Worm (Caenorhabditis elegans) whole organism, late embryonic: ENCODE measurements around the gene srh-252.

Experiments used
- ceh-31 ChIP-seq: sonication (generic microtip); optimal IDR thresholded peaks from 2 replicates; lab custom pipeline; 2016; ENCODE audit warnings: missing genetic modification characterization, missing compliant biosample characterization
- ceh-48 ChIP-seq: sonication (generic microtip); optimal IDR thresholded peaks from 2 replicates; lab custom pipeline; 2016; ENCODE audit warnings: missing genetic modification characterization, inconsistent platforms, missing compliant biosample characterization
- dve-1 ChIP-seq: sonication (generic microtip); optimal IDR thresholded peaks from 2 replicates; lab custom pipeline; 2017; ENCODE audit warnings: antibody characterized with exemption, mild to moderate bottlenecking, missing genetic modification characterization, missing compliant biosample characterization
- fkh-10 ChIP-seq: fragments of 150-350 bp; optimal IDR thresholded peaks from 2 replicates; lab custom pipeline; 2014; ENCODE audit warnings: missing biosample characterization, missing genetic modification reagents, missing genetic modification characterization
- hlh-13 ChIP-seq: fragments of 200-800 bp; sonication (Bioruptor generic); optimal IDR thresholded peaks from 2 replicates; lab custom pipeline; 2018; ENCODE audit warnings: mild to moderate bottlenecking, missing genetic modification characterization, missing compliant biosample characterization
- sox-2 ChIP-seq: fragments of 200-800 bp; sonication (Bioruptor generic); IDR thresholded peaks from 2 replicates; pipeline ENCODE4 v1.3.6; 2022; ENCODE audit warnings: missing genetic modification reagents, missing genetic modification characterization, missing compliant biosample characterization
- tbx-7 ChIP-seq: sonication (generic microtip); optimal IDR thresholded peaks from 2 replicates; lab custom pipeline; 2016; ENCODE audit warnings: missing genotype, missing genetic modification characterization, missing compliant biosample characterization
- unc-55 ChIP-seq: sonication (generic microtip); optimal IDR thresholded peaks from 2 replicates; lab custom pipeline; 2017; ENCODE audit warnings: missing biosample characterization, missing genetic modification reagents, missing genetic modification characterization

ce11 chrV:17190399-17190798, 32.8 kb downstream of the srh-252 start, which contains the start of gene str-199:
- no peak for TF ChIP-seq ceh-31 (tag; lab: Kevin White, UChicago)
- TF ChIP-seq hlh-13 (GFP tag; lab: Kevin White, UChicago): no peak
- TF ChIP-seq ceh-48 (tag; lab: Kevin White, UChicago): no peak
- no peak for TF ChIP-seq fkh-10 (GFP tag; lab: Kevin White, UChicago)
- no peak for TF ChIP-seq sox-2 (GFP tag; lab: Robert Waterston, UW)
- no peak for TF ChIP-seq tbx-7 (tag; lab: Kevin White, UChicago)
- no peak for TF ChIP-seq unc-55 (GFP tag; lab: Kevin White, UChicago)
- no peak for TF ChIP-seq dve-1
